Worm (Caenorhabditis elegans): ENCODE results near the gene Y51H4A.938.

Gene Y51H4A.938

DNA sequence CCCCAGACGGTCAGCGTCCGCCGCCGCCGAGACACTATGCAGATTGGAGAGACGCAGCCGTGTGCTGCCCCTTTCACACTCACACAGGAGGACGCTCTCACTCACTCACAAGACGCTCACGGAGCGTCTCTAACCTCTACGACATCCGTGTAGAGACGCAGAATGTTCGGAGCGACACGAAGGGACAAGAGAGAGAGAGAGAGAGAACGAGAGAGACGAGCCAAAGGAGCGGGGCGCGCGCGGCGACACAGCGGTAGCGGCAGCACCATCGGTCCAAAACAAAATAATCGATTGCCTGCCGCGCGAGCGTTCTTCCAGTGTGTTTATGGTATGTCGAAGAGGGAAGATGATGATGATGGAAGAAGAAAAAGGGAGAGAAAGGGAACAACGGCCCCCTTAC, 11.3 kb downstream of the Y51H4A.938 start (continued):
- TF ChIP-seq daf-12 (tag; optimal IDR thresholded peaks at IDR 0.05) (no peak), ceh-82 (tag; optimal IDR thresholded peaks at IDR 0.05) (peak; percentile 40), nhr-43 (tag; optimal IDR thresholded peaks at IDR 0.05; ENCODE audit: poor library complexity, severe bottlenecking) (peak; percentile 47), nhr-11 (tag; optimal IDR thresholded peaks at IDR 0.05) (peak; percentile 35), elt-3 (tag; optimal IDR thresholded peaks at IDR 0.05) (no peak), skn-1 (tag; optimal IDR thresholded peaks at IDR 0.05) (peak; percentile 73), elt-1 (tag; optimal IDR thresholded peaks at IDR 0.05) (no peak), egl-5 (tag; optimal IDR thresholded peaks at IDR 0.05) (peak; percentile 74), R02D3.7 (tag; optimal IDR thresholded peaks at IDR 0.05) (peak; percentile 24), ceh-28 (tag; optimal IDR thresholded peaks at IDR 0.05) (peak; percentile 92), nfya-1 (tag; optimal IDR thresholded peaks at IDR 0.05; ENCODE audit: insufficient read depth) (peak; percentile 91)

- TF ChIP-seq pha-4 (tag; optimal IDR thresholded peaks at IDR 0.05): no peak
- TF ChIP-seq elt-3 (tag; optimal IDR thresholded peaks at IDR 0.05): no peak
- TF ChIP-seq zag-1 (tag; optimal IDR thresholded peaks at IDR 0.05): no peak
- TF ChIP-seq lsy-12 (tag; optimal IDR thresholded peaks at IDR 0.05): no peak
- no peak for TF ChIP-seq mml-1 (tag; optimal IDR thresholded peaks at IDR 0.05)
- no peak for TF ChIP-seq fkh-10 (GFP tag; optimal IDR thresholded peaks at IDR 0.05)
- no peak for TF ChIP-seq tbx-2 (tag; optimal IDR thresholded peaks at IDR 0.05)
Measured at ce11 chrIV:16492937-16493336, 11.9 kb downstream of the Y51H4A.938 start.

- TF ChIP-seq lin-15B (tag; optimal IDR thresholded peaks at IDR 0.05): no peak
- no peak for TF ChIP-seq eor-1 (tag; optimal IDR thresholded peaks at IDR 0.05)
- TF ChIP-seq ZK546.5 (tag; optimal IDR thresholded peaks at IDR 0.05): no peak
- TF ChIP-seq hmg-11 (tag; optimal IDR thresholded peaks at IDR 0.05): no peak
- TF ChIP-seq daf-12 (tag; optimal IDR thresholded peaks at IDR 0.05): no peak
- TF ChIP-seq mdl-1 (tag; optimal IDR thresholded peaks at IDR 0.05): no peak
- no peak for TF ChIP-seq nhr-23 (tag; optimal IDR thresholded peaks at IDR 0.05)
- no peak for TF ChIP-seq fkh-10 (GFP tag; optimal IDR thresholded peaks at IDR 0.05)
- no peak for TF ChIP-seq fkh-2 (tag; optimal IDR thresholded peaks at IDR 0.05)
- TF ChIP-seq pha-4 (tag; optimal IDR thresholded peaks at IDR 0.05): no peak
- no peak for TF ChIP-seq unc-62 (GFP tag; optimal IDR thresholded peaks at IDR 0.05)
- no peak for TF ChIP-seq aly-2 (tag; optimal IDR thresholded peaks at IDR 0.05)
- TF ChIP-seq ceh-9 (tag; optimal IDR thresholded peaks at IDR 0.05): no peak
- no peak for TF ChIP-seq nhr-77 (tag; optimal IDR thresholded peaks at IDR 0.05)
- no peak for TF ChIP-seq ama-1 (optimal IDR thresholded peaks at IDR 0.05)
- no peak for TF ChIP-seq egl-27 (tag; optimal IDR thresholded peaks at IDR 0.05)
- no peak for TF ChIP-seq skn-1 (tag; optimal IDR thresholded peaks at IDR 0.05)
- no peak for TF ChIP-seq ztf-4 (tag; optimal IDR thresholded peaks at IDR 0.05)
- TF ChIP-seq sea-2 (GFP tag; optimal IDR thresholded peaks at IDR 0.05): no peak
Measured at ce11 chrIV:16494007-16494406, 13.0 kb downstream of the Y51H4A.938 start.

DNA sequence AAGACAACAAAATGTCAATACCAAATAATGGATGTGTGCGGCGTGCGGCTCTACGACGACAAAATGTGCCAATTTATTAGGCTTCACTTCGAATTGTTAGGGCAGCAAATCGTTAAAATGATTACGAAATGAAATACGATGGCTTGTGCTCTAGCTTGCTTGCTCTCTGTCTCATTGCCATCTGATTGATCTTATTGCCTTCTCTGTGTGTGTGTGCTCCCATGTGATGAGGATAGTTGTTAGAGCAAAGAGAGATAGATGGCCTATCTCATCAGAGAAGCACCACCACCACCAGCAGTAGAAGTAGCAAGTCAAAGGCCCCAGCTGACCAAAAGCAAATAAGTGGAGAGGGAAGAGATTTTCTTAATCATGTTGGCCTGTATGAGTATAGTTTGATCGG, 15.5 kb downstream of the Y51H4A.938 start:
- peak; percentile 25 for TF ChIP-seq nfya-1 (tag; optimal IDR thresholded peaks at IDR 0.05; ENCODE audit: insufficient read depth)
- no peak for TF ChIP-seq tbx-2 (tag; optimal IDR thresholded peaks at IDR 0.05)
- TF ChIP-seq mdl-1 (tag; optimal IDR thresholded peaks at IDR 0.05): no peak
- no peak for TF ChIP-seq sea-2 (GFP tag; optimal IDR thresholded peaks at IDR 0.05)
- peak; percentile 45 for TF ChIP-seq lin-39 (tag; optimal IDR thresholded peaks at IDR 0.05)
- TF ChIP-seq mml-1 (tag; optimal IDR thresholded peaks at IDR 0.05): no peak
- no peak for TF ChIP-seq skn-1 (tag; optimal IDR thresholded peaks at IDR 0.05)
- TF ChIP-seq nhr-237 (tag; optimal IDR thresholded peaks at IDR 0.05): no peak
- TF ChIP-seq egl-5 (tag; optimal IDR thresholded peaks at IDR 0.05): peak; percentile 94

- TF ChIP-seq elt-3 (tag; optimal IDR thresholded peaks at IDR 0.05): no peak
- no peak for TF ChIP-seq nhr-67 (tag; optimal IDR thresholded peaks at IDR 0.05)
- TF ChIP-seq nhr-25 (tag; optimal IDR thresholded peaks at IDR 0.05): peak; percentile 20
- no peak for TF ChIP-seq egl-27 (tag; optimal IDR thresholded peaks at IDR 0.05)
- no peak for TF ChIP-seq snpc-4 (tag; optimal IDR thresholded peaks at IDR 0.05)
- no peak for TF ChIP-seq ceh-16 (tag; optimal IDR thresholded peaks at IDR 0.05)
- TF ChIP-seq lsy-12 (tag; optimal IDR thresholded peaks at IDR 0.05): no peak
- no peak for TF ChIP-seq eor-1 (tag; optimal IDR thresholded peaks at IDR 0.05)
- peak; percentile 67 for TF ChIP-seq unc-62 (GFP tag; optimal IDR thresholded peaks at IDR 0.05)
- no peak for TF ChIP-seq egl-5 (tag; optimal IDR thresholded peaks at IDR 0.05)
- no peak for TF ChIP-seq lin-15B (tag; optimal IDR thresholded peaks at IDR 0.05)
- no peak for TF ChIP-seq ceh-82 (tag; optimal IDR thresholded peaks at IDR 0.05)
- no peak for TF ChIP-seq nhr-11 (tag; optimal IDR thresholded peaks at IDR 0.05)
- TF ChIP-seq daf-12 (tag; optimal IDR thresholded peaks at IDR 0.05): no peak
- TF ChIP-seq zag-1 (tag; optimal IDR thresholded peaks at IDR 0.05): no peak
- TF ChIP-seq nfya-1 (tag; optimal IDR thresholded peaks at IDR 0.05; ENCODE audit: insufficient read depth): peak; percentile 75
- TF ChIP-seq lin-39 (tag; optimal IDR thresholded peaks at IDR 0.05): peak; percentile 64
- TF ChIP-seq nhr-23 (tag; optimal IDR thresholded peaks at IDR 0.05): peak; percentile 79
- no peak for TF ChIP-seq fos-1 (tag; optimal IDR thresholded peaks at IDR 0.05)
- TF ChIP-seq sea-2 (GFP tag; optimal IDR thresholded peaks at IDR 0.05): no peak
- no peak for TF ChIP-seq hmg-11 (tag; optimal IDR thresholded peaks at IDR 0.05)
- peak; percentile 65 for TF ChIP-seq tbx-2 (tag; optimal IDR thresholded peaks at IDR 0.05)
- no peak for TF ChIP-seq ztf-4 (tag; optimal IDR thresholded peaks at IDR 0.05)
- no peak for TF ChIP-seq mml-1 (tag; optimal IDR thresholded peaks at IDR 0.05)
- no peak for TF ChIP-seq pha-4 (tag; optimal IDR thresholded peaks at IDR 0.05)
- TF ChIP-seq nhr-77 (tag; optimal IDR thresholded peaks at IDR 0.05): no peak
- TF ChIP-seq skn-1 (tag; optimal IDR thresholded peaks at IDR 0.05): peak; percentile 33
- TF ChIP-seq ceh-28 (tag; optimal IDR thresholded peaks at IDR 0.05): peak; percentile 67
- no peak for TF ChIP-seq pqm-1 (tag; optimal IDR thresholded peaks at IDR 0.05)
Measured at ce11 chrIV:16498031-16498442, 17.0 kb downstream of the Y51H4A.938 start.

All from whole organism, L3 larva.